Worm (Caenorhabditis elegans) whole organism, mixed stage, embryonic: ENCODE data around the gene F33C8.4.

Experiments used
- M03D4.4 ChIP-seq: sonication (generic microtip); optimal IDR thresholded peaks from 2 replicates; lab custom pipeline; 2017; ENCODE audit warnings: mild to moderate bottlenecking, missing genetic modification characterization, missing compliant biosample characterization
- bed-3 ChIP-seq: fragments of 200-800 bp; sonication (Bioruptor generic); optimal IDR thresholded peaks from 3 replicates; lab custom pipeline; 2018; ENCODE audit warnings: mild to moderate bottlenecking, missing genetic modification characterization, moderate library complexity, missing compliant biosample characterization
- blmp-1 ChIP-seq: fragments of 150-350 bp; optimal IDR thresholded peaks from 2 replicates; lab custom pipeline; 2014; ENCODE audit warnings: missing biosample characterization, missing genetic modification characterization
- ceh-39 ChIP-seq: fragments of 150-350 bp; optimal IDR thresholded peaks from 2 replicates; lab custom pipeline; 2014; ENCODE audit warnings: missing biosample characterization, missing genetic modification characterization
- ces-1 ChIP-seq: fragments of 150-350 bp; optimal IDR thresholded peaks from 2 replicates; lab custom pipeline; 2014; ENCODE audit warnings: missing biosample characterization, missing genetic modification reagents, missing genetic modification characterization
- drap-1 ChIP-seq: fragments of 200-800 bp; sonication (Bioruptor generic); optimal IDR thresholded peaks from 3 replicates; lab custom pipeline; 2018; ENCODE audit warnings: mild to moderate bottlenecking, missing genetic modification characterization, missing compliant biosample characterization
- elt-1 ChIP-seq: sonication (generic microtip); optimal IDR thresholded peaks from 2 replicates; lab custom pipeline; 2017; ENCODE audit warnings: missing genetic modification characterization, mild to moderate bottlenecking, missing compliant biosample characterization, antibody characterized with exemption, moderate library complexity, borderline replicate concordance; ENCODE audit not compliant: insufficient read depth
- elt-3 ChIP-seq: fragments of 150-350 bp; optimal IDR thresholded peaks from 2 replicates; lab custom pipeline; 2014; ENCODE audit warnings: missing biosample characterization, missing genetic modification characterization
- flh-1 ChIP-seq: fragments of 200-800 bp; sonication (Bioruptor generic); optimal IDR thresholded peaks from 2 replicates; lab custom pipeline; 2018; ENCODE audit warnings: mild to moderate bottlenecking, missing genetic modification characterization, moderate library complexity, missing compliant biosample characterization
- ham-2 ChIP-seq: fragments of 200-800 bp; sonication (Bioruptor generic); optimal IDR thresholded peaks from 2 replicates; lab custom pipeline; 2018; ENCODE audit warnings: mild to moderate bottlenecking, missing genetic modification characterization, missing compliant biosample characterization
- hlh-1 ChIP-seq: fragments of 150-350 bp; optimal IDR thresholded peaks from 2 replicates; lab custom pipeline; 2014; ENCODE audit warnings: missing biosample characterization, missing genetic modification reagents, missing genetic modification characterization
- lin-13 ChIP-seq: fragments of 150-350 bp; optimal IDR thresholded peaks from 2 replicates; lab custom pipeline; 2014; ENCODE audit warnings: missing biosample characterization, missing genetic modification characterization
- lin-32 ChIP-seq: fragments of 200-800 bp; sonication (Bioruptor generic); optimal IDR thresholded peaks from 2 replicates; lab custom pipeline; 2018; ENCODE audit warnings: mild to moderate bottlenecking, missing genetic modification characterization, missing compliant biosample characterization
- lsy-2 ChIP-seq: fragments of 150-350 bp; optimal IDR thresholded peaks from 2 replicates; lab custom pipeline; 2014; ENCODE audit warnings: missing biosample characterization, missing genetic modification characterization
- mab-5 ChIP-seq: fragments of 150-350 bp; optimal IDR thresholded peaks from 2 replicates; lab custom pipeline; 2014; ENCODE audit warnings: missing biosample characterization, missing genetic modification characterization
- mep-1 ChIP-seq: fragments of 150-350 bp; optimal IDR thresholded peaks from 2 replicates; lab custom pipeline; 2017; ENCODE audit warnings: missing biosample characterization, missing genetic modification reagents, missing genetic modification characterization, inconsistent platforms
- mls-2 ChIP-seq: sonication (generic microtip); optimal IDR thresholded peaks from 2 replicates; lab custom pipeline; 2016; ENCODE audit warnings: mild to moderate bottlenecking, missing genetic modification characterization, moderate library complexity, missing compliant biosample characterization
- nhr-2 ChIP-seq: fragments of 150-350 bp; optimal IDR thresholded peaks from 2 replicates; lab custom pipeline; 2014; ENCODE audit warnings: missing biosample characterization, missing genetic modification characterization
- nhr-28 ChIP-seq: fragments of 150-350 bp; optimal IDR thresholded peaks from 2 replicates; lab custom pipeline; 2014; ENCODE audit warnings: missing biosample characterization, missing genetic modification characterization
- nhr-76 ChIP-seq: sonication (generic microtip); optimal IDR thresholded peaks from 2 replicates; lab custom pipeline; 2017; ENCODE audit warnings: missing biosample characterization, missing genetic modification characterization
- pha-4 ChIP-seq: fragments of 150-350 bp; optimal IDR thresholded peaks from 2 replicates; lab custom pipeline; 2018; ENCODE audit warnings: missing biosample characterization, missing genetic modification reagents, missing genetic modification characterization
- sem-2 ChIP-seq: fragments of 200-800 bp; sonication (Bioruptor generic); optimal IDR thresholded peaks from 2 replicates; lab custom pipeline; 2018; ENCODE audit warnings: mild to moderate bottlenecking, missing genetic modification characterization, missing compliant biosample characterization
- snpc-4 ChIP-seq: fragments of 150-350 bp; optimal IDR thresholded peaks from 2 replicates; lab custom pipeline; 2014; ENCODE audit warnings: missing biosample characterization, missing genetic modification characterization
- sptf-1 ChIP-seq: sonication (generic microtip); optimal IDR thresholded peaks from 2 replicates; lab custom pipeline; 2017; ENCODE audit warnings: mild to moderate bottlenecking, missing genetic modification characterization, moderate library complexity, missing compliant biosample characterization
- tbx-8 ChIP-seq: fragments of 200-800 bp; sonication (Bioruptor generic); optimal IDR thresholded peaks from 2 replicates; lab custom pipeline; 2018; ENCODE audit warnings: mild to moderate bottlenecking, missing genetic modification characterization, moderate library complexity, missing compliant biosample characterization
- unc-120 ChIP-seq: sonication (generic microtip); optimal IDR thresholded peaks from 2 replicates; lab custom pipeline; 2017; ENCODE audit warnings: missing genetic modification characterization, missing compliant biosample characterization; ENCODE audit not compliant: poor library complexity, severe bottlenecking
- unc-39 ChIP-seq: fragments of 150-350 bp; optimal IDR thresholded peaks from 2 replicates; lab custom pipeline; 2014; ENCODE audit warnings: missing biosample characterization, missing genetic modification characterization
- unc-62 ChIP-seq: fragments of 150-350 bp; optimal IDR thresholded peaks from 2 replicates; lab custom pipeline; 2014; ENCODE audit warnings: missing biosample characterization, missing genetic modification reagents, missing genetic modification characterization
- zip-8 ChIP-seq: fragments of 150-350 bp; optimal IDR thresholded peaks from 2 replicates; lab custom pipeline; 2014; ENCODE audit warnings: missing biosample characterization, missing genetic modification characterization
- ztf-11 ChIP-seq: fragments of 150-350 bp; optimal IDR thresholded peaks from 2 replicates; lab custom pipeline; 2014; ENCODE audit warnings: missing biosample characterization, missing genetic modification characterization

The F33C8.4 gene

DNA sequence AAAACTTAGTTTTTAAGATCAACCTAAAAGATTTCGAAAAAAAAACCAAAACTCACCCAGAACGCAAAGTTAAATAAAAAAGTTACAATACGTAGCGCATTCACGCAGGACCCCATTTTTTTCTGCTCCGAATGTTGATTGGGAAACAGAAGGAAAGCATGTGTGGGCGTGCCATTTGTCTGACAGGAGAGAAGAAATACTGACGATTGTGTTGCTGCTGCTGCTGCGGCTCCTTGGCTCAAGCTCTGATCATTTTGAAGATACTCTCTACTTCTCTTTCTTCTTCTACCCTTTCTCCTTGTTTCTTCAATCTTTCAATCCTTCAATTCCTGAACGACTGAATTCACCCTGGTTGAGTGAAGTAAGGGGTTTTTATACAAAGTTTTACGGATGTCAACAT is 2.8 kb upstream of the F33C8.4 start, which contains the start of gene tsp-8:
Gene tsp-8 (minus strand): TSS at position 185 of the 400 bp plus-strand sequence.
- TF ChIP-seq elt-1 (tag; lab: Kevin White, UChicago), result no peak
- peak; percentile 54 for TF ChIP-seq hlh-1 (tag; lab: Kevin White, UChicago)
- no peak for TF ChIP-seq elt-3 (tag; lab: Kevin White, UChicago)
- no peak for TF ChIP-seq zip-8 (tag; lab: Kevin White, UChicago)

DNA sequence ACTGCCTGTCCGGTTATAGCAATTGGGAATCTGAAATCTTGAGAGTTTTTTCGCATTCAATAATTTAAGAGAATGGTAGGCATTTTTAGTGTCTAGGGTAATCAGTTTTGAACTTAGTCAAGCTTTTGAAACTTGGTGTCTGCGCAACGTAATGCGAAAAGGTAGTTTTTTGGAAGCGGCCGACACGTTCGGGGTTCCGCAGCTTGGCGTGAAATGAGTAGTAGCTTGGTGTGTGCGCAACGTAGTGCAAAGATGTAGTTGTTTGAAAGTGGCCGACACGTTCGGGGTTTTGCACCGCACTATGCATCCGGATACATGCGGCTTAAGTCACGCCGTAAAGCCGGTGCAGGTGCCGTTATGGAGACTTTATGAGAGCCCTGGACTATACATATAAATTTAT is 4.1 kb downstream of the F33C8.4 start:
- no peak for TF ChIP-seq blmp-1

DNA sequence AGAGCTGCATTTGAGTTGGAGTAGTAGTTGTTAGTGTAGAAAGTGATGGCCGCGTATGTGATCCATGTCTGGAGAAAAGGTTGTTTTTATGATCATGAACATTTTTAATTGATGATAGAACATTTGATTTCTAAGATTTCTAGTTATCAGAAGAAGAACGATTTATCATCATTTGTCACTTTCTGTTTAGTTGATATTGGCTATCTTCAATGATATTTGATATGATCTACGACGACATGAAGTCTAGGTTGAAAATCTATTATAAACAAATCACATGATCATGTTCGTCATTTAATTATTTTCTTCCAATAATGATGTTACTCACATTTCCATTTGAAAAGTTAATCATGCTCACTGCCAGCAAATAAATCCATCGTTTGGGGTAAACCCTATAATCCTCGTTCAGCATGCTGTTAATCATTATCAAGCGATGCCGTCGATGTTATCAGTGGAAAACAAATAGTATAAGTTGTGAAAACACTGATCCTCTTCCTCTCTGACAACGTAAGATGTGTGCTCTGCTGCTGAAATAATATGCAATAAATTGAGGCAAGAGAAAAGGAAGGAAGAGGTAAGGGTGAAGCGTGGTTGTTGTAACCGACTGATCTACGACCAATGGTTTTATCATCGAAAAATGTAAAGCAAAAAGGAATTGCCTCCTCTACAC is 5.0 kb downstream of the F33C8.4 start:
- no peak for TF ChIP-seq bed-3
- TF ChIP-seq unc-62 (GFP tag; lab: Kevin White, UChicago), result peak; percentile 35
- TF ChIP-seq, all 35 proteins: peak for 1

DNA sequence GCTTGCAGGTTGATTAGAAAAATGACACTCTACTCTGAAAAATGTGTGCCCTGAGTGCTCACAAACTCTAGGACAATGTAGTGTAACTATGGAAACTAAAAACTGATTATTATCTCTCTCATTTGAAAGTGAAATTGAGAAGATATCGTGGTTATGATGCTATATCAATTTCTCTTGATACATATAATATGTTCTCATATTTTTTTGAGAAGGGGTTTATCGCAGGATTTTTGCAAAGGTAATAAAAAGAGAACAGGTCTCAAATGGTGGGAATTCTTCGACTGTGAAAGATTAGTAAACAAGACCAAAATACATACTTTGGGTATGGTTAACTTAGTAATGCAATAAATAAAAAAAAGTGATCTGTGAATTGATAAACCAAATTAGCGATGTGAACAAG is 5.5 kb downstream of the F33C8.4 start:
- TF ChIP-seq elt-1 (tag; lab: Kevin White, UChicago) (no peak), mls-2 (tag; lab: Kevin White, UChicago) (no peak), ces-1 (GFP tag; lab: Kevin White, UChicago) (no peak), unc-62 (GFP tag; lab: Kevin White, UChicago) (no peak), M03D4.4 (tag; lab: Kevin White, UChicago) (no peak)

DNA sequence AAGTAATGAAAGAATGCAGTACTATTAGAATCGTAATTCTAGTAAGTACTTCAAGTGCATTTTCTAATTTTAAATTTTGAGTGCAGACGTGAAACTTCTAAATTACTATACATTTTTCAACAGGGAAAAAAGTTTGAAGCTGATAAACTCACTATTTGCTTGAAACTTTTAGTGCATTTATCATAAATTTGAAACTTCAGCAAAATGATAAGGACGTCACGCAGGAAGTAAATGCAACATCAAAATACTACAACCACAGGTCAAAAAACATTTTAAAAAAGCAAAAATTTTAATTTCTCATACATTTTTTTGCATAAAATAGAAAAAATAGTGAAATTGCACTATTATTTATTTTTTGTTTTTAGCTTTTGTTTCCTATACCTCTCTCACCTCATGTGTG is 7.4 kb downstream of the F33C8.4 start:
- TF ChIP-seq mls-2 (tag; lab: Kevin White, UChicago) (no peak), mep-1 (tag; lab: Kevin White, UChicago) (no peak), unc-62 (GFP tag; lab: Kevin White, UChicago) (no peak), ceh-39 (tag; lab: Kevin White, UChicago) (no peak), bed-3 (no peak), unc-120 (tag; lab: Kevin White, UChicago) (no peak), zip-8 (tag; lab: Kevin White, UChicago) (no peak), drap-1 (GFP tag; lab: Kevin White, UChicago) (no peak), unc-39 (no peak), snpc-4 (no peak), lin-13 (tag; lab: Kevin White, UChicago) (no peak), hlh-1 (tag; lab: Kevin White, UChicago) (no peak), nhr-28 (tag; lab: Kevin White, UChicago) (no peak)

DNA sequence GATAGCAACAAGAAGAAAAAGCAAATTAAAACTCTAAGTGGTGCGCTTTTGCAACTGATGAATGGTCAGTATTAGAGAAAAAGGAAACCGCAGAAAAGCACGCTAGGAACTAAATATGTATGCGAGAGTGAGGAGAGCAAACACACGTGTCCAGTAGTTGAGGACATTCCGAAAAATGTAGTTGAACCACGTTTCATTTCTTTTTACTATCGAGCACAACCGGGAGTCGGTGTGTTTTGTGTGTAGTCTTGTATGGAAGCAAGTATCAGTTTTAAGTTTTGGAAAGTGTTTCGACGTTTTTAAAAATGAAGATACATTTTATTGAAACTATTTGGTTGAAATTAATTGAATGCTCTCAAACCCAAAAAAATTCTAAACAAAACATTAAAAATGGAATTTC is 7.9 kb downstream of the F33C8.4 start, which contains the start of gene C05G5.1:
Gene C05G5.1 (minus strand): TSS at position 101 of the 400 bp plus-strand sequence.
- no peak for TF ChIP-seq pha-4
- no peak for TF ChIP-seq nhr-28 (tag; lab: Kevin White, UChicago)
- no peak for TF ChIP-seq flh-1 (GFP tag; lab: Kevin White, UChicago)
- no peak for TF ChIP-seq mab-5 (tag; lab: Kevin White, UChicago)
- no peak for TF ChIP-seq ces-1 (GFP tag; lab: Kevin White, UChicago)
- TF ChIP-seq sptf-1 (tag; lab: Kevin White, UChicago), result no peak
- no peak for TF ChIP-seq bed-3
- no peak for TF ChIP-seq hlh-1 (tag; lab: Kevin White, UChicago)
- no peak for TF ChIP-seq ham-2 (GFP tag; lab: Kevin White, UChicago)
- TF ChIP-seq lin-32 (GFP tag; lab: Kevin White, UChicago), result no peak
- no peak for TF ChIP-seq lsy-2 (tag; lab: Kevin White, UChicago)
- TF ChIP-seq lin-13 (tag; lab: Kevin White, UChicago), result no peak
- no peak for TF ChIP-seq nhr-76
- no peak for TF ChIP-seq tbx-8 (GFP tag; lab: Kevin White, UChicago)
- TF ChIP-seq nhr-2 (tag; lab: Kevin White, UChicago), result no peak
- TF ChIP-seq ztf-11 (tag; lab: Kevin White, UChicago), result no peak
- TF ChIP-seq sem-2 (GFP tag; lab: Kevin White, UChicago), result no peak
